Fruit fly (Drosophila melanogaster): ENCODE data around the gene her.

Gene her

DNA sequence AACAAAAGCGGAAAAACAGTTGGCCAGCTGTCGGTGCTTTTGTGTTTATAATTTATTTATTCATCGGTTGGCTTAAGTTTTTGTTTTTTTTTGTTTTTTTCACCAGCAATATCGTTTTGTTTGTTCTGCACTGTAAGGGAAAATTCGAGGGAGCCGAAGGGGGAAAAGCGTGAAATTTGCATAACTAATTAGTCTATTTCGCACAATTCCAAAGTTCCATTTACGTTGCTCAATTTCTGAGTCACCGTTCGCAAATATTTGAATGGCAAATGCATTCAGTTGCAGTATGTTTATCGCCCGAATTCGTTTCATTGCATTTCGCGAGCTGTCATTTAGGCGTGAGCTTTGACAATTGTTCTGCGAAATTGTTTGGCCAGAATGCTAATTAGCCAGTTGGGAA lies 23.4 kb upstream of the her start:
- TF ChIP-seq CG13204 (GFP tag; optimal IDR thresholded peaks at IDR 0.05) (no peak), CG34367 (tag; optimal IDR thresholded peaks at IDR 0.05) (no peak), CG8159 (tag; optimal IDR thresholded peaks at IDR 0.05) (no peak), D1 (tag; optimal IDR thresholded peaks at IDR 0.05) (no peak), CG17806 (tag; optimal IDR thresholded peaks at IDR 0.05) (no peak), CG9948 (tag; optimal IDR thresholded peaks at IDR 0.05) (no peak), rn (GFP tag; IDR thresholded peaks at IDR 0.05) (no peak), Pif1A (GFP tag; optimal IDR thresholded peaks at IDR 0.05) (no peak), CG8301 (tag; optimal IDR thresholded peaks at IDR 0.05) (no peak), CG4496 (GFP tag; IDR thresholded peaks at IDR 0.05) (no peak), Snoo (tag; optimal IDR thresholded peaks at IDR 0.05) (no peak), Ets98B (GFP tag; IDR thresholded peaks at IDR 0.05) (no peak), Pif1B (GFP tag; optimal IDR thresholded peaks at IDR 0.05) (no peak), CG32121 (GFP tag; IDR thresholded peaks at IDR 0.05) (no peak), CG12605 (GFP tag; IDR thresholded peaks at IDR 0.05) (no peak), CG15710 (tag; optimal IDR thresholded peaks at IDR 0.05) (no peak), CG14655 (GFP tag; optimal IDR thresholded peaks at IDR 0.05) (no peak), fd96Ca (GFP tag; IDR thresholded peaks at IDR 0.05) (no peak), EcR (GFP tag; optimal IDR thresholded peaks at IDR 0.05) (no peak), CG10348 (GFP tag; IDR thresholded peaks at IDR 0.05) (no peak)

DNA sequence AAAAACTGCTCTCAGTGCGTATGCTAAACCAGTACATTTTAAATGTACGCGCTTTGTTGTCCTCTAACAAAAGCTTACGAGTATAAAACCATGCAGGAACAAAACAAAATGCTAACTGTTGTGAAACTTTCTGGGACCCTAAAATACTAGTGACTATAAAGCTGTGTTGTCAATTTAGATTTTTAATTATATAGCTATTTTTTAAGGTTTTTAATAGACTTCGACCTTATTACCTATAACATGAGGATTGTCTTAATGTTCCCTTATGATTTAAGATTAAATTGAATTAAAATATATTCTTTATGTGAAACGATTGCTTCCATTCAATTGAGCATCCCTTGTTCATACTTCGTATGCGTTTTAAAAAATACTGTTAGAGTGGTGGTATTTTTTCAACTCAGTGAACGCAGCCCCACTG lies 20.3 kb upstream of the her start:
- TF ChIP-seq CG15710 (tag; optimal IDR thresholded peaks at IDR 0.05) (peak; percentile 49), fd96Ca (GFP tag; IDR thresholded peaks at IDR 0.05) (no peak), CG9948 (tag; optimal IDR thresholded peaks at IDR 0.05) (peak; percentile 44), rn (GFP tag; IDR thresholded peaks at IDR 0.05) (0 out of 2 replicates have a peak, but pooled peaks have one; percentile 21), CG8159 (tag; optimal IDR thresholded peaks at IDR 0.05) (peak; percentile 56), CG17806 (tag; optimal IDR thresholded peaks at IDR 0.05) (peak; percentile 21), Snoo (tag; optimal IDR thresholded peaks at IDR 0.05) (no peak), CG14655 (GFP tag; optimal IDR thresholded peaks at IDR 0.05) (no peak), EcR (GFP tag; optimal IDR thresholded peaks at IDR 0.05) (peak; percentile 8), CG34367 (tag; optimal IDR thresholded peaks at IDR 0.05) (peak; percentile 24), Pif1A (GFP tag; optimal IDR thresholded peaks at IDR 0.05) (no peak), Ets98B (GFP tag; IDR thresholded peaks at IDR 0.05) (peak; percentile 30; the same call in 1 of the 2 replicates)

DNA sequence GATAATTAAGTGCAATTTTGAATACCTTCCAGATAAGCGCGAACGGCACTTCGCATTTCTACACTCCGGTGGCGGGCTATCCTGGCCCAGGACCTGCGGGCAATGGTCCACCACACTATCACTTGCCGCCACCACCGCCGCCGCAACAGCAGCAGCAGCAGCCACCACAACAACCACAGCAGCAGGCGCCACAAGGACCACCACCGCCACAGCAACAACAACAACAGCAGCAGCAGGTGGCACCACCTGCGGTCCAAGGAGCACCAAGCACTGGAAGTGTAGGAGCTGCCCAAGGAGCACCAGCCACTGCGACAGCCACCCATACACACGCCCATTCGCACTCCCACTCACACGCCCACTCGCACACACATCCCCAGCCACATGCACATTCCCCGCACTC lies 19.5 kb upstream of the her start:
- no peak for TF ChIP-seq CG10348 (GFP tag; IDR thresholded peaks at IDR 0.05)
- no peak for TF ChIP-seq rn (GFP tag; IDR thresholded peaks at IDR 0.05)
- no peak for TF ChIP-seq Snoo (tag; optimal IDR thresholded peaks at IDR 0.05)
- no peak for TF ChIP-seq CG34367 (tag; optimal IDR thresholded peaks at IDR 0.05)
- no peak for TF ChIP-seq CG15710 (tag; optimal IDR thresholded peaks at IDR 0.05)

DNA sequence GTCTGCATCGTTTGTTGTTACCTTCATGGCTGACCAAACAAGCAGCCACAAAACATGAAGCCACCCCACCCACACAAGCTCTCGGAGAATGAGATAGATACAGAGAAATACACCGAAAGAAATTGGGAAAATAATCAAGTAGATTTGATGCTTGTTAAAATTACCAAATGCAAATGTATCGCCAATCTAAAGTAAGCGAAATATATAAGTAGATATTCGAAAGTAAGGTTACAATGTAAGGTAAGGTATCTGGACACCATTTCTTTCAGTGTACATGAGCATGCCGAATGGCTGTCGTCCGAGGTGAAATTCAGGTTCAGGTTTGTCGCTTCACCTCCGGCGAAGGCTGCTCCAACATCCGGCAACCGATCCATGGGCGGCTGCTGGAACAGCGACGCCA lies 4.7 kb upstream of the her start:
- no peak for TF ChIP-seq gl (tag; optimal IDR thresholded peaks at IDR 0.05)
- TF ChIP-seq Ets98B (GFP tag; IDR thresholded peaks at IDR 0.05) = peak; percentile 56
- TF ChIP-seq D1 (tag; optimal IDR thresholded peaks at IDR 0.05) = no peak
- TF ChIP-seq CG17806 (tag; optimal IDR thresholded peaks at IDR 0.05) = peak; percentile 48
- peak; percentile 59 for TF ChIP-seq CG14655 (GFP tag; optimal IDR thresholded peaks at IDR 0.05)
- no peak for TF ChIP-seq rn (GFP tag; IDR thresholded peaks at IDR 0.05)
- no peak for TF ChIP-seq Pif1A (GFP tag; optimal IDR thresholded peaks at IDR 0.05)
- no peak for TF ChIP-seq Snoo (tag; optimal IDR thresholded peaks at IDR 0.05)
- no peak for TF ChIP-seq EcR (GFP tag; optimal IDR thresholded peaks at IDR 0.05)
- no peak for TF ChIP-seq CG9948 (tag; optimal IDR thresholded peaks at IDR 0.05)
- TF ChIP-seq fd96Ca (GFP tag; IDR thresholded peaks at IDR 0.05) = no peak
- peak; percentile 32; the same call in 1 of the 2 replicates for TF ChIP-seq CG32121 (GFP tag; IDR thresholded peaks at IDR 0.05)
- peak; percentile 63 for TF ChIP-seq CG4496 (GFP tag; IDR thresholded peaks at IDR 0.05)
- peak; percentile 55 for TF ChIP-seq CG8301 (tag; optimal IDR thresholded peaks at IDR 0.05)
- TF ChIP-seq CG15710 (tag; optimal IDR thresholded peaks at IDR 0.05) = peak; percentile 50
- peak; percentile 56 for TF ChIP-seq CG8159 (tag; optimal IDR thresholded peaks at IDR 0.05)
- peak; percentile 31; the same call in 1 of the 2 replicates for TF ChIP-seq CG10348 (GFP tag; IDR thresholded peaks at IDR 0.05)
- TF ChIP-seq CG34367 (tag; optimal IDR thresholded peaks at IDR 0.05) = peak; percentile 39

DNA sequence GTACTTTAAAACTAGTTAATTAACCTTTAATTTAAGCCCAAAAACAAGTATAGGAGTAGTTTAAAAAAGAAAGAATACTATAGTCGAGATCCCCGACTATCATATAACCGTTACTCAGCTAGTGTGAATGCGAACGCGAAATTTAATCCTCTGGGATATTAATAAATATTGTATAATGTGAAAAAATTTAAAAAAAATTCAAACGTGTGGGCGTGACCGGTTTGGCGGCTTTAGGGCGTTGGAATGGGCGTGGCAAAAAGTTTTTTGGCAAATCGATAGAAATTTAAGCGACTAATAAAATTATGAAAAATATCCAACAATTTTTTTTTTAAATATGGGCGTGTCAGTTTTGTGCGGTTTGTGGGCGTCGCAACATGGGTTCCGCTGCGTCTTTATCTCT lies 2.1 kb downstream of the her start:
- TF ChIP-seq gl (tag; optimal IDR thresholded peaks at IDR 0.05) (no peak), Snoo (tag; optimal IDR thresholded peaks at IDR 0.05) (no peak), CG15710 (tag; optimal IDR thresholded peaks at IDR 0.05) (no peak), CG8159 (tag; optimal IDR thresholded peaks at IDR 0.05) (no peak), CG14655 (GFP tag; optimal IDR thresholded peaks at IDR 0.05) (no peak), Ets98B (GFP tag; IDR thresholded peaks at IDR 0.05) (no peak), CG34367 (tag; optimal IDR thresholded peaks at IDR 0.05) (no peak), Pif1B (GFP tag; optimal IDR thresholded peaks at IDR 0.05) (no peak), CG4496 (GFP tag; IDR thresholded peaks at IDR 0.05) (no peak)

DNA sequence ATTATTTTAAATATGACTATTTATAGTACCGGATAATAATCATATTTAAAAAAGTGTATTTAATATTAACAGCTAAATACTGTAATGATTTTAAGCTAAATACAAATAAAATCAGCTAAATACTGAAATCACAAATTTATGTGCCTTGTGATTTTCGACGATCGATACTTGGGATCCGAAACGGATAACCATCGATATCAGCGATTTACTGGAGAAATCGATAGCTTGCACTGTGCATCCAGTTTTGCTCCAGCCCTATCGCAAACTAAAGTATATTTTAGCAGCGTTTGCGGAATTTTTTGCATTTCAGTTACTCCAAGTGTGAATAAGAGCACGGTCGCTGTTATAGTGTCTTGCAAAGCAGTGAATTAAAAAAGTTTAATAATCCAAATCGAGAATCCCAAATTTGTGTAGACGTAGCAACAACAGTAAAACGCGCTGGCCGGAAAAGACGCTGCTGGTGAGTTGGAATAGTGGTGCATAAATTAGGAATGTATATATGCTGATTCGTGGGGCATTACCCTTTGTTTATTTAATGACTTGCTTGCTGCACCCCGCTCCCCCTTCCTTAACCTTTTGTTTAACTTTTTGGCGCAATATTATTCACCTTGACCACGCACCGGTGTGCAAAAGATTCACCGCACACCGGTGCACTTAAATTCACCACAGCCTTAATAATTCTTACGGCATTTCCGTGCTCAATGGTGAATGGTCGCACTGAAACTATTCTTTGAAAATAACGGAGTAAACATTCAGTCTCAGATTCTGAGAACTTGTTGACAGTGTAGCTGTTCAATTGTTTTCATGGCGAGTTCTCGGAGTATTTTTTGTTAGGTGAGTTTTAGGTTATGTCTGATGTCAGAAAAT lies 3.1 kb downstream of the her start, which contains the start of the genes grp and squ:
TSS of gene grp (plus strand) at position 238 of the 867 bp plus-strand sequence.
TSS of gene squ (plus strand) at position 238 of the 867 bp plus-strand sequence.
- no peak for TF ChIP-seq fd96Ca (GFP tag; IDR thresholded peaks at IDR 0.05)
- no peak for TF ChIP-seq CG10348 (GFP tag; IDR thresholded peaks at IDR 0.05)
- peak; percentile 14 for TF ChIP-seq CG8159 (tag; optimal IDR thresholded peaks at IDR 0.05)
- TF ChIP-seq gl (tag; optimal IDR thresholded peaks at IDR 0.05) = peak; percentile 26
- 0 out of 3 replicates have a peak, but pooled peaks have one; percentile 41 for TF ChIP-seq CG4496 (GFP tag; IDR thresholded peaks at IDR 0.05)
- TF ChIP-seq Ets98B (GFP tag; IDR thresholded peaks at IDR 0.05) = no peak
- peak; percentile 22; the same call in 1 of the 2 replicates for TF ChIP-seq CG12605 (GFP tag; IDR thresholded peaks at IDR 0.05)
- peak; percentile 1 for TF ChIP-seq D1 (tag; optimal IDR thresholded peaks at IDR 0.05)
- TF ChIP-seq EcR (GFP tag; optimal IDR thresholded peaks at IDR 0.05) = peak; percentile 89
- TF ChIP-seq CG17806 (tag; optimal IDR thresholded peaks at IDR 0.05) = no peak
- TF ChIP-seq CG13204 (GFP tag; optimal IDR thresholded peaks at IDR 0.05) = no peak
